Worm (Caenorhabditis elegans): Measurements from ENCODE around the gene cpg-23.

Gene cpg-23

ce11 chrV:19158664-19159063 lies 18.1 kb downstream of the cpg-23 start, which contains the start of gene Y39B6A.5 (continued):
- peak; percentile 65 for TF ChIP-seq nhr-10 (tag; optimal IDR thresholded peaks at IDR 0.05)
- TF ChIP-seq nhr-48 (tag; optimal IDR thresholded peaks at IDR 0.05), result peak; percentile 65
- TF ChIP-seq daf-19 (GFP tag; conservative IDR thresholded peaks at IDR 0.05), result no peak
- no peak for TF ChIP-seq set-16 (GFP tag; IDR thresholded peaks at IDR 0.05)
- TF ChIP-seq pha-4 (GFP tag; IDR thresholded peaks at IDR 0.05), result peak; percentile 64
- peak; percentile 96 for TF ChIP-seq pha-4 (tag; optimal IDR thresholded peaks at IDR 0.05)
- TF ChIP-seq lsy-2 (tag; optimal IDR thresholded peaks at IDR 0.05), result peak; percentile 9 to 68
- TF ChIP-seq nhr-28 (tag; optimal IDR thresholded peaks at IDR 0.05), result peak; percentile 94

- 0 out of 2 replicates have a peak, but pooled peaks have one; percentile 19 for TF ChIP-seq set-16 (GFP tag; IDR thresholded peaks at IDR 0.05)
- TF ChIP-seq ZK337.2 (GFP tag; IDR thresholded peaks at IDR 0.05), result no peak
Measured at ce11 chrV:19174626-19175025, 34.0 kb downstream of the cpg-23 start, which contains the start of gene hot-2. TSS of gene hot-2 (plus strand) at chrV:19174759.

- TF ChIP-seq unc-62 (GFP tag; optimal IDR thresholded peaks at IDR 0.05 in 1 of 2) (peak in 1 of 2 experiments; percentile 90), unc-62 (tag; optimal IDR thresholded peaks at IDR 0.05) (no peak), aha-1 (tag) (no peak), lsy-2 (tag; optimal IDR thresholded peaks at IDR 0.05) (no peak)
Measured at ce11 chrV:19175714-19176113, 35.1 kb downstream of the cpg-23 start.

- TF ChIP-seq nhr-11 (tag; optimal IDR thresholded peaks at IDR 0.05) (no peak), lim-7 (GFP tag; IDR thresholded peaks at IDR 0.05) (no peak), ces-1 (GFP tag; optimal IDR thresholded peaks at IDR 0.05) (no peak), gei-8 (GFP tag; optimal IDR thresholded peaks at IDR 0.05) (no peak), F49E8.2 (tag; optimal IDR thresholded peaks at IDR 0.05; ENCODE audit: borderline replicate concordance) (no peak), aly-2 (tag; optimal IDR thresholded peaks at IDR 0.05) (no peak), nhr-28 (tag; optimal IDR thresholded peaks at IDR 0.05) (no peak), F26F4.8 (GFP tag; conservative IDR thresholded peaks at IDR 0.05) (no peak), lin-38 (GFP tag; IDR thresholded peaks at IDR 0.05) (no peak), hmg-1.1 (GFP tag; IDR thresholded peaks at IDR 0.05) (no peak), lin-13 (GFP tag; optimal IDR thresholded peaks at IDR 0.05) (no peak), daf-19 (GFP tag; conservative IDR thresholded peaks at IDR 0.05) (no peak), dve-1 (tag; optimal IDR thresholded peaks at IDR 0.05; ENCODE audit: insufficient read depth) (no peak), mxl-2 (GFP tag; conservative IDR thresholded peaks at IDR 0.05) (no peak), cey-2 (tag; optimal IDR thresholded peaks at IDR 0.05; ENCODE audit: borderline replicate concordance, insufficient read depth) (no peak), unc-130 (GFP tag; optimal IDR thresholded peaks at IDR 0.05) (no peak), nhr-76 (tag; optimal IDR thresholded peaks at IDR 0.05) (no peak), zip-2 (tag; optimal IDR thresholded peaks at IDR 0.05) (no peak)
Measured at ce11 chrV:19177070-19177469, 36.5 kb downstream of the cpg-23 start.

ce11 chrV:19177804-19178203 lies 37.2 kb downstream of the cpg-23 start:
- TF ChIP-seq egl-43 (GFP tag; IDR thresholded peaks at IDR 0.05) (no peak), set-16 (GFP tag; IDR thresholded peaks at IDR 0.05) (0 out of 2 replicates have a peak, but pooled peaks have one; percentile 11), unc-62 (GFP tag; optimal IDR thresholded peaks at IDR 0.05 in 1 of 2) (no peak), unc-62 (tag; optimal IDR thresholded peaks at IDR 0.05) (no peak), lin-38 (GFP tag; IDR thresholded peaks at IDR 0.05) (peak; percentile 42; the same call in 1 of the 2 replicates), ces-1 (GFP tag; optimal IDR thresholded peaks at IDR 0.05) (no peak), ZK546.5 (tag; optimal IDR thresholded peaks at IDR 0.05) (no peak)

ce11 chrV:19178896-19179295 lies 38.3 kb downstream of the cpg-23 start:
- TF ChIP-seq dmd-8 (GFP tag; IDR thresholded peaks at IDR 0.05) (no peak), daf-19 (GFP tag; conservative IDR thresholded peaks at IDR 0.05) (no peak), vab-7 (GFP tag; IDR thresholded peaks at IDR 0.05) (no peak), tag-97 (GFP tag; IDR thresholded peaks at IDR 0.05) (no peak), Y75B8A.6 (GFP tag; IDR thresholded peaks at IDR 0.05) (no peak), madf-9 (GFP tag; conservative IDR thresholded peaks at IDR 0.05) (no peak), nhr-11 (tag; optimal IDR thresholded peaks at IDR 0.05) (no peak), daf-12 (tag; optimal IDR thresholded peaks at IDR 0.05) (no peak)
